Fruit fly (Drosophila melanogaster) whole organism, wandering third instar larva: ENCODE measurements around the gene CG7634.

Source experiments
- Abd-B ChIP-seq: fragments of >200 bp; optimal IDR thresholded peaks from 2 replicates; lab custom pipeline; 2017; ENCODE audit warnings: missing biosample characterization, missing genetic modification characterization
- CG32264 ChIP-seq: fragments of 200-800 bp; sonication (Bioruptor generic); optimal IDR thresholded peaks from 2 replicates; lab custom pipeline; 2016; ENCODE audit warnings: missing biosample characterization, missing genetic modification characterization
- CG9705 ChIP-seq: fragments of 200-800 bp; sonication (Bioruptor generic); optimal IDR thresholded peaks from 2 replicates; lab custom pipeline; 2018; ENCODE audit warnings: missing biosample characterization, mild to moderate bottlenecking, missing genetic modification characterization
- CrebA ChIP-seq: fragments of 200-800 bp; sonication (Bioruptor generic); optimal IDR thresholded peaks from 2 replicates; lab custom pipeline; 2016; ENCODE audit warnings: missing biosample characterization, mild to moderate bottlenecking, missing genetic modification characterization, borderline replicate concordance
- Dfd ChIP-seq: fragments of >200 bp; optimal IDR thresholded peaks from 2 replicates; lab custom pipeline; 2017; ENCODE audit warnings: missing biosample characterization, missing genetic modification characterization
- Dif ChIP-seq: fragments of 200-275, 200-300 bp; sonication (Bioruptor generic); optimal IDR thresholded peaks from 2 replicates; lab custom pipeline; 2018; ENCODE audit warnings: missing biosample characterization, missing genetic modification characterization; ENCODE audit not compliant: partially characterized antibody
- GATAd ChIP-seq: sonication (Bioruptor generic); optimal IDR thresholded peaks from 2 replicates; lab custom pipeline; 2016; ENCODE audit warnings: missing biosample characterization, missing genetic modification characterization
- HLH106 ChIP-seq: fragments of 200-800 bp; optimal IDR thresholded peaks from 3 replicates; lab custom pipeline; 2019; ENCODE audit warnings: missing biosample characterization, mild to moderate bottlenecking, missing genetic modification characterization, moderate library complexity
- Hnf4 ChIP-seq: fragments of 200-800 bp; sonication (Bioruptor generic); optimal IDR thresholded peaks from 2 replicates; lab custom pipeline; 2016; ENCODE audit warnings: missing biosample characterization, mild to moderate bottlenecking, missing genetic modification characterization
- Hr78 ChIP-seq: fragments of >200 bp; optimal IDR thresholded peaks from 2 replicates; lab custom pipeline; 2017; ENCODE audit warnings: missing biosample characterization, missing genetic modification characterization
- Hr83 ChIP-seq: fragments of 200-300 bp; sonication (Bioruptor generic); optimal IDR thresholded peaks from 2 replicates; lab custom pipeline; 2016; ENCODE audit warnings: missing biosample characterization, mild to moderate bottlenecking, missing genetic modification characterization, moderate library complexity; ENCODE audit not compliant: poor library complexity, severe bottlenecking
- Jra ChIP-seq: sonication (Bioruptor generic); optimal IDR thresholded peaks from 2 replicates; lab custom pipeline; 2016; ENCODE audit warnings: missing biosample characterization, missing genetic modification characterization
- Mio ChIP-seq: sonication (Bioruptor generic); optimal IDR thresholded peaks from 2 replicates; lab custom pipeline; 2016; ENCODE audit warnings: missing biosample characterization, missing genetic modification characterization
- Myc ChIP-seq: fragments of >200 bp; optimal IDR thresholded peaks from 2 replicates; lab custom pipeline; 2017
- N ChIP-seq: fragments of >200 bp; optimal IDR thresholded peaks from 2 replicates; lab custom pipeline; 2018; ENCODE audit warnings: missing biosample characterization, missing external identifiers, missing genetic modification characterization
- OdsH ChIP-seq: fragments of 200-800 bp; sonication (Bioruptor generic); optimal IDR thresholded peaks from 2 replicates; lab custom pipeline; 2016; ENCODE audit warnings: missing biosample characterization, mild to moderate bottlenecking, missing genetic modification characterization
- Rel ChIP-seq, 2 experiments: fragments of 200-800 bp; sonication (Bioruptor generic) in 1 of 2; optimal IDR thresholded peaks; 2 replicates in 1 of 2; 3 replicates in 1 of 2; lab custom pipeline; 2016 to 2019; ENCODE audit warnings: mild to moderate bottlenecking in 2 of 2, missing biosample characterization in 2 of 2, missing genetic modification characterization in 2 of 2, moderate library complexity in 1 of 2
- Sp1 ChIP-seq: fragments of 200-800 bp; sonication (Bioruptor generic); optimal IDR thresholded peaks from 3 replicates; lab custom pipeline; 2019; ENCODE audit warnings: missing biosample characterization, mild to moderate bottlenecking, missing genetic modification characterization, moderate library complexity
- Vsx2 ChIP-seq: fragments of 200-300, 225-300 bp; sonication (Bioruptor generic); optimal IDR thresholded peaks from 2 replicates; lab custom pipeline; 2018; ENCODE audit warnings: missing biosample characterization, missing genetic modification characterization; ENCODE audit not compliant: partially characterized antibody
- br ChIP-seq: fragments of 200-800 bp; sonication (Bioruptor generic); optimal IDR thresholded peaks from 2 replicates; lab custom pipeline; 2016; ENCODE audit warnings: missing biosample characterization, missing genetic modification characterization
- brk ChIP-seq: fragments of 200-800 bp; sonication (Bioruptor generic); optimal IDR thresholded peaks from 2 replicates; lab custom pipeline; 2016; ENCODE audit warnings: missing biosample characterization, mild to moderate bottlenecking, missing genetic modification characterization
- dl ChIP-seq, 2 experiments: fragments of 175-275, 200-275 bp in 1 of 2; fragments of 200-275 bp in 1 of 2; sonication (Bioruptor generic); optimal IDR thresholded peaks; lab custom pipeline; 2018; ENCODE audit warnings: mild to moderate bottlenecking in 2 of 2, missing biosample characterization in 2 of 2, missing genetic modification characterization in 2 of 2, moderate library complexity in 2 of 2; ENCODE audit not compliant: partially characterized antibody in 2 of 2, insufficient read depth in 1 of 2
- dmrt93B ChIP-seq: fragments of 200-800 bp; sonication (Bioruptor generic); optimal IDR thresholded peaks from 2 replicates; lab custom pipeline; 2018; ENCODE audit warnings: missing biosample characterization, mild to moderate bottlenecking, missing genetic modification characterization
- dsf ChIP-seq: sonication (Bioruptor generic); optimal IDR thresholded peaks from 2 replicates; lab custom pipeline; 2016; ENCODE audit warnings: missing biosample characterization, missing genetic modification characterization, borderline replicate concordance
- ey ChIP-seq: fragments of 200-800 bp; sonication (Bioruptor generic); optimal IDR thresholded peaks from 2 replicates; lab custom pipeline; 2016; ENCODE audit warnings: missing biosample characterization, missing genetic modification characterization
- foxo ChIP-seq, 2 experiments: fragments of 200-800 bp; sonication (Bioruptor generic); optimal IDR thresholded peaks; 2 replicates in 1 of 2; 3 replicates in 1 of 2; lab custom pipeline; 2016 to 2017; ENCODE audit warnings: missing biosample characterization in 2 of 2, missing genetic modification characterization in 2 of 2
- fru ChIP-seq: fragments of 200-800 bp; sonication (Bioruptor generic); optimal IDR thresholded peaks from 3 replicates; lab custom pipeline; 2016; ENCODE audit warnings: missing biosample characterization, mild to moderate bottlenecking, missing genetic modification characterization
- h ChIP-seq: fragments of 200-800 bp; sonication (Bioruptor generic); optimal IDR thresholded peaks from 3 replicates; lab custom pipeline; 2016; ENCODE audit warnings: missing biosample characterization, mild to moderate bottlenecking, missing genetic modification characterization
- jim ChIP-seq: fragments of 175-275, 200-325 bp; sonication (Bioruptor generic); optimal IDR thresholded peaks from 2 replicates; lab custom pipeline; 2016; ENCODE audit warnings: missing biosample characterization, mild to moderate bottlenecking, missing genetic modification characterization
- lola ChIP-seq: fragments of >200 bp; optimal IDR thresholded peaks from 2 replicates; lab custom pipeline; 2017; ENCODE audit warnings: missing biosample characterization, missing genetic modification characterization
- pan ChIP-seq: fragments of >200 bp; optimal IDR thresholded peaks from 2 replicates; lab custom pipeline; 2017
- psq ChIP-seq: fragments of 200-800 bp; sonication (Bioruptor generic); optimal IDR thresholded peaks from 3 replicates; lab custom pipeline; 2017; ENCODE audit warnings: missing biosample characterization, mild to moderate bottlenecking, missing genetic modification characterization, moderate library complexity
- rgr ChIP-seq: fragments of 200-800 bp; sonication (Bioruptor generic); optimal IDR thresholded peaks from 3 replicates; lab custom pipeline; 2016; ENCODE audit warnings: missing biosample characterization, mild to moderate bottlenecking, missing genetic modification characterization
- sage ChIP-seq: fragments of 200-800 bp; sonication (Bioruptor generic); optimal IDR thresholded peaks from 2 replicates; lab custom pipeline; 2016; ENCODE audit warnings: missing biosample characterization, mild to moderate bottlenecking, missing genetic modification characterization
- sv ChIP-seq: fragments of 200-800 bp; sonication (Bioruptor generic); optimal IDR thresholded peaks from 3 replicates; lab custom pipeline; 2016; ENCODE audit warnings: missing biosample characterization, missing genetic modification characterization
- tai ChIP-seq: sonication (Bioruptor generic); optimal IDR thresholded peaks from 2 replicates; lab custom pipeline; 2016; ENCODE audit warnings: missing biosample characterization, missing genetic modification characterization
- usp ChIP-seq: fragments of >200 bp; optimal IDR thresholded peaks from 2 replicates; lab custom pipeline; 2017; ENCODE audit warnings: missing biosample characterization, missing genetic modification characterization
- woc ChIP-seq: sonication (Bioruptor generic); optimal IDR thresholded peaks from 2 replicates; lab custom pipeline; 2016; ENCODE audit warnings: missing biosample characterization, mild to moderate bottlenecking, missing genetic modification characterization

The CG7634 gene

dm6 chr3L:21594408-21594807 is 29.2 kb downstream of the CG7634 start:
- TF ChIP-seq Abd-B (GFP tag; lab: Kevin White, UChicago): no peak
- no peak for TF ChIP-seq sv (GFP tag; lab: Kevin White, UChicago)
- TF ChIP-seq dsf: no peak
- TF ChIP-seq CG32264: no peak
- peak; percentile 47 for TF ChIP-seq woc (GFP tag; lab: Kevin White, UChicago)
- TF ChIP-seq dmrt93B (GFP tag; lab: Kevin White, UChicago): peak; percentile 35
- no peak for TF ChIP-seq Myc
- TF ChIP-seq lola (GFP tag; lab: Kevin White, UChicago): no peak
- TF ChIP-seq h (GFP tag; lab: Kevin White, UChicago): peak; percentile 75
- no peak for TF ChIP-seq sage (GFP tag; lab: Kevin White, UChicago)
- no peak for TF ChIP-seq dl (GFP tag; optimal IDR thresholded peaks at IDR 0.05; lab: Kevin White, UChicago; ENCODE audit: insufficient read depth in 1 of 2, partially characterized antibody in 2 of 2)
- no peak for TF ChIP-seq Dif
- peak; percentile 68 for TF ChIP-seq OdsH (GFP tag; lab: Kevin White, UChicago)
- TF ChIP-seq br (GFP tag; lab: Kevin White, UChicago): peak; percentile 58
- TF ChIP-seq foxo (GFP tag; optimal IDR thresholded peaks at IDR 0.05; lab: Kevin White, UChicago): peak in 1 of 2 experiments; percentile 74
- TF ChIP-seq Hnf4 (GFP tag; lab: Kevin White, UChicago): peak; percentile 66
- no peak for TF ChIP-seq Mio
- TF ChIP-seq GATAd: no peak
- TF ChIP-seq brk (GFP tag; lab: Kevin White, UChicago): no peak
- no peak for TF ChIP-seq jim (GFP tag; lab: Kevin White, UChicago)
- TF ChIP-seq ey (GFP tag; lab: Kevin White, UChicago): peak; percentile 70
- TF ChIP-seq CrebA (GFP tag; lab: Kevin White, UChicago): no peak
- no peak for TF ChIP-seq Dfd (GFP tag; lab: Kevin White, UChicago)
- peak; percentile 63 for TF ChIP-seq Sp1 (GFP tag; lab: Kevin White, UChicago)
- TF ChIP-seq N (GFP tag; lab: Kevin White, UChicago): no peak
- no peak for TF ChIP-seq Hr78 (GFP tag; lab: Kevin White, UChicago)
- TF ChIP-seq Jra: peak; percentile 3
- TF ChIP-seq Hr83 (GFP tag; lab: Kevin White, UChicago): no peak
- peak; percentile 21 for TF ChIP-seq CG9705
- TF ChIP-seq pan (lab: Kevin White, UChicago): no peak
- no peak for TF ChIP-seq Vsx2 (GFP tag; lab: Kevin White, UChicago)
- TF ChIP-seq rgr (GFP tag; lab: Kevin White, UChicago): peak; percentile 56
- TF ChIP-seq HLH106 (tag; lab: Kevin White, UChicago): peak; percentile 60
- TF ChIP-seq usp (GFP tag; lab: Kevin White, UChicago): no peak
- peak; percentile 75 for TF ChIP-seq fru (GFP tag; lab: Kevin White, UChicago)
- no peak for TF ChIP-seq Rel (GFP tag; optimal IDR thresholded peaks at IDR 0.05; lab: Kevin White, UChicago)
- no peak for TF ChIP-seq Rel (tag; optimal IDR thresholded peaks at IDR 0.05; lab: Kevin White, UChicago)
- TF ChIP-seq psq (GFP tag; lab: Kevin White, UChicago): peak; percentile 58
- TF ChIP-seq tai (GFP tag; lab: Kevin White, UChicago): no peak

dm6 chr3L:21598337-21598736 is 33.1 kb downstream of the CG7634 start:
- TF ChIP-seq rgr (GFP tag; lab: Kevin White, UChicago): no peak
- peak; percentile 17 for TF ChIP-seq Dif

dm6 chr3L:21602275-21602674 is 37.0 kb downstream of the CG7634 start:
- TF ChIP-seq CG32264: no peak
- peak; percentile 22 for TF ChIP-seq psq (GFP tag; lab: Kevin White, UChicago)
- peak in 1 of 2 experiments; percentile 16 for TF ChIP-seq foxo (GFP tag; optimal IDR thresholded peaks at IDR 0.05; lab: Kevin White, UChicago)
- TF ChIP-seq HLH106 (tag; lab: Kevin White, UChicago): peak; percentile 7
- no peak for TF ChIP-seq Vsx2 (GFP tag; lab: Kevin White, UChicago)
- no peak for TF ChIP-seq N (GFP tag; lab: Kevin White, UChicago)
- TF ChIP-seq dsf: no peak
